Fruit fly (Drosophila melanogaster) whole organism, embryonic: ENCODE measurements around the gene Pax.

Experiments
- CG10274 ChIP-seq: fragments of 200-800 bp; sonication (Bioruptor generic); optimal IDR thresholded peaks from 3 replicates; lab custom pipeline; 2017; ENCODE audit warnings: missing biosample characterization, mild to moderate bottlenecking, missing genetic modification characterization
- CG11504 ChIP-seq: fragments of 200-800 bp; sonication (Bioruptor generic); optimal IDR thresholded peaks from 3 replicates; lab custom pipeline; 2019; ENCODE audit warnings: missing biosample characterization, mild to moderate bottlenecking, missing genetic modification characterization, moderate library complexity
- CG12299 ChIP-seq: fragments of 200-800 bp; sonication (Bioruptor generic); optimal IDR thresholded peaks from 2 replicates; lab custom pipeline; 2018; ENCODE audit warnings: missing biosample characterization, mild to moderate bottlenecking, missing genetic modification characterization
- CG14441 ChIP-seq: fragments of 200-800 bp; sonication (Bioruptor generic); IDR thresholded peaks from 2 replicates; pipeline ENCODE4 v1.3.6; 2022; ENCODE audit warnings: missing biosample characterization, missing genetic modification characterization
- CG17186 ChIP-seq: fragments of 200-800 bp; sonication (Bioruptor generic); optimal IDR thresholded peaks from 3 replicates; lab custom pipeline; 2017; ENCODE audit warnings: missing biosample characterization, missing genetic modification reagents, missing genetic modification characterization
- CG30431 ChIP-seq: fragments of 200-800 bp; sonication (Bioruptor generic); optimal IDR thresholded peaks from 2 replicates; lab custom pipeline; 2017; ENCODE audit warnings: missing biosample characterization, missing genetic modification characterization
- CG33213 ChIP-seq: fragments of 200-800 bp; sonication (Bioruptor generic); optimal IDR thresholded peaks from 3 replicates; lab custom pipeline; 2016; ENCODE audit warnings: missing biosample characterization, missing genetic modification characterization
- CG34376 ChIP-seq: fragments of 200-800 bp; sonication (Bioruptor generic); optimal IDR thresholded peaks from 2 replicates; lab custom pipeline; 2018; ENCODE audit warnings: missing biosample characterization, mild to moderate bottlenecking, missing genetic modification characterization
- CG4360 ChIP-seq: fragments of 200-800 bp; sonication (Bioruptor generic); IDR thresholded peaks from 2 replicates; pipeline ENCODE4 v1.3.6; 2022; ENCODE audit warnings: missing biosample characterization, missing genetic modification characterization
- CG6689 ChIP-seq: fragments of 200-800 bp; sonication (Bioruptor generic); IDR thresholded peaks from 2 replicates; pipeline ENCODE4 v1.3.6; 2022; ENCODE audit warnings: missing biosample characterization, missing genetic modification characterization
- CG9437 ChIP-seq: fragments of 200-800 bp; sonication (Bioruptor generic); optimal IDR thresholded peaks from 2 replicates; lab custom pipeline; 2018; ENCODE audit warnings: missing biosample characterization, mild to moderate bottlenecking, missing genetic modification characterization
- CTCF ChIP-seq: fragments of 200-800 bp; sonication (Bioruptor generic); optimal IDR thresholded peaks from 2 replicates; lab custom pipeline; 2017; ENCODE audit warnings: missing biosample characterization, mild to moderate bottlenecking, missing genetic modification characterization, moderate library complexity
- Dek ChIP-seq: fragments of 200-800 bp; sonication (Bioruptor generic); optimal IDR thresholded peaks from 3 replicates; lab custom pipeline; 2019; ENCODE audit warnings: missing biosample characterization, mild to moderate bottlenecking, missing genetic modification characterization, moderate library complexity
- Dll ChIP-seq: fragments of 200-800 bp; sonication (Bioruptor generic); IDR thresholded peaks from 4 replicates; pipeline ENCODE4 v1.3.6; 2022; ENCODE audit warnings: missing biosample characterization, missing genetic modification characterization; ENCODE audit not compliant: partially characterized antibody
- E2f1 ChIP-seq: fragments of 200-800 bp; sonication (Bioruptor generic); IDR thresholded peaks from 2 replicates; pipeline ENCODE4 v1.3.6; 2022; ENCODE audit warnings: missing biosample characterization, missing genetic modification characterization
- Ets97D ChIP-seq: fragments of 200-800 bp; sonication (Bioruptor generic); optimal IDR thresholded peaks from 3 replicates; lab custom pipeline; 2016; ENCODE audit warnings: missing biosample characterization, missing genetic modification characterization
- Fer2 ChIP-seq: fragments of 200-800 bp; sonication (Bioruptor generic); optimal IDR thresholded peaks from 2 replicates; lab custom pipeline; 2018; ENCODE audit warnings: missing biosample characterization, mild to moderate bottlenecking, missing genetic modification characterization, moderate library complexity
- HLH4C ChIP-seq: fragments of 200-800 bp; sonication (Bioruptor generic); IDR thresholded peaks from 3 replicates; pipeline ENCODE4 v1.3.6; 2022; ENCODE audit warnings: missing biosample characterization, missing genetic modification characterization; ENCODE audit not compliant: partially characterized antibody
- Lim3 ChIP-seq: fragments of 200-800 bp; sonication (Bioruptor generic); IDR thresholded peaks from 2 replicates; pipeline ENCODE4 v1.3.6; 2022; ENCODE audit warnings: missing biosample characterization, missing genetic modification characterization
- MESR4 ChIP-seq: fragments of 200-800 bp; sonication (Bioruptor generic); optimal IDR thresholded peaks from 2 replicates; lab custom pipeline; 2018; ENCODE audit warnings: missing biosample characterization, mild to moderate bottlenecking, missing genetic modification characterization, moderate library complexity
- Mes4 ChIP-seq: fragments of 200-800 bp; sonication (Bioruptor generic); optimal IDR thresholded peaks from 2 replicates; lab custom pipeline; 2016; ENCODE audit warnings: missing biosample characterization, missing genetic modification characterization
- Nf-YC ChIP-seq: fragments of 200-800 bp; optimal IDR thresholded peaks from 3 replicates; lab custom pipeline; 2019; ENCODE audit warnings: missing biosample characterization, mild to moderate bottlenecking, missing genetic modification characterization, moderate library complexity
- Oaz ChIP-seq: fragments of 200-800 bp; sonication (Bioruptor generic); IDR thresholded peaks from 2 replicates; pipeline ENCODE4 v1.3.6; 2022; ENCODE audit warnings: missing biosample characterization, missing genetic modification characterization
- Optix ChIP-seq: fragments of 200-800 bp; sonication (Bioruptor generic); IDR thresholded peaks from 3 replicates; pipeline ENCODE4 v1.3.6; 2022; ENCODE audit warnings: missing biosample characterization, missing genetic modification characterization
- Ptx1 ChIP-seq: fragments of 200-800 bp; sonication (Bioruptor generic); IDR thresholded peaks from 2 replicates; pipeline ENCODE4 v1.3.6; 2022; ENCODE audit warnings: missing biosample characterization, missing genetic modification characterization
- Ravus ChIP-seq: fragments of 200-800 bp; sonication (Bioruptor generic); IDR thresholded peaks from 2 replicates; pipeline ENCODE4 v1.3.6; 2022; ENCODE audit warnings: missing biosample characterization, missing genetic modification characterization
- Six4 ChIP-seq: fragments of 200-800 bp; sonication (Bioruptor generic); optimal IDR thresholded peaks from 2 replicates; lab custom pipeline; 2016; ENCODE audit warnings: missing biosample characterization, missing genetic modification characterization
- Sox100B ChIP-seq: fragments of 200-800 bp; sonication (Bioruptor generic); optimal IDR thresholded peaks from 3 replicates; lab custom pipeline; 2018; ENCODE audit warnings: missing biosample characterization, mild to moderate bottlenecking, missing genetic modification characterization
- Xbp1 ChIP-seq: fragments of 200-800 bp; sonication (Bioruptor generic); optimal IDR thresholded peaks from 3 replicates; lab custom pipeline; 2016; ENCODE audit warnings: missing biosample characterization, mild to moderate bottlenecking, missing genetic modification characterization
- bowl ChIP-seq: fragments of 200-800 bp; sonication (Bioruptor generic); IDR thresholded peaks from 2 replicates; pipeline ENCODE4 v1.3.6; 2022; ENCODE audit warnings: missing biosample characterization, missing genetic modification characterization
- cas ChIP-seq: fragments of 200-800 bp; sonication (Bioruptor generic); IDR thresholded peaks from 2 replicates; pipeline ENCODE4 v1.3.6; 2022; ENCODE audit warnings: missing biosample characterization, missing genetic modification characterization
- ci ChIP-seq: fragments of 200-800 bp; sonication (Bioruptor generic); IDR thresholded peaks from 3 replicates; pipeline ENCODE4 v1.3.6; 2022; ENCODE audit warnings: missing biosample characterization, missing genetic modification characterization
- croc ChIP-seq: fragments of 200-800 bp; sonication (Bioruptor generic); conservative IDR thresholded peaks from 3 replicates; pipeline ENCODE4 v1.3.6; 2022; ENCODE audit warnings: missing biosample characterization, missing genetic modification characterization
- da ChIP-seq: fragments of 200-800 bp; sonication (Bioruptor generic); optimal IDR thresholded peaks from 2 replicates; lab custom pipeline; 2016; ENCODE audit warnings: missing biosample characterization, missing genetic modification characterization
- dysf ChIP-seq: fragments of 200-800 bp; sonication (Bioruptor generic); IDR thresholded peaks from 3 replicates; pipeline ENCODE4 v1.3.6; 2022; ENCODE audit warnings: missing biosample characterization, missing genetic modification characterization
- emc ChIP-seq: fragments of 200-800 bp; sonication (Bioruptor generic); optimal IDR thresholded peaks from 2 replicates; lab custom pipeline; 2016; ENCODE audit warnings: missing biosample characterization, missing genetic modification characterization
- en ChIP-seq: fragments of 200-800 bp; sonication (Bioruptor generic); optimal IDR thresholded peaks from 2 replicates; lab custom pipeline; 2016; ENCODE audit warnings: missing biosample characterization, missing genetic modification characterization
- gcm ChIP-seq: fragments of 200-800 bp; sonication (Bioruptor generic); optimal IDR thresholded peaks from 2 replicates; lab custom pipeline; 2019; ENCODE audit warnings: missing biosample characterization, mild to moderate bottlenecking, missing genetic modification characterization, moderate library complexity
- gcm2 ChIP-seq: fragments of 200-800 bp; sonication (Bioruptor generic); optimal IDR thresholded peaks from 2 replicates; lab custom pipeline; 2016; ENCODE audit warnings: missing biosample characterization, missing genetic modification characterization
- h ChIP-seq: fragments of >200 bp; optimal IDR thresholded peaks from 2 replicates; lab custom pipeline; 2017
- ham ChIP-seq: fragments of 200-800 bp; sonication (Bioruptor generic); IDR thresholded peaks from 2 replicates; pipeline ENCODE4 v1.3.6; 2022; ENCODE audit warnings: missing biosample characterization, missing genetic modification characterization
- inv ChIP-seq: fragments of 200-800 bp; sonication (Bioruptor generic); IDR thresholded peaks from 2 replicates; pipeline ENCODE4 v1.3.6; 2022; ENCODE audit warnings: missing biosample characterization, missing genetic modification characterization; ENCODE audit not compliant: partially characterized antibody
- mirr ChIP-seq: fragments of 200-800 bp; sonication (Bioruptor generic); optimal IDR thresholded peaks from 3 replicates; lab custom pipeline; 2018; ENCODE audit warnings: missing biosample characterization, mild to moderate bottlenecking, missing genetic modification characterization
- nau ChIP-seq: fragments of 200-800 bp; sonication (Bioruptor generic); optimal IDR thresholded peaks from 3 replicates; lab custom pipeline; 2017; ENCODE audit warnings: missing biosample characterization, mild to moderate bottlenecking, missing genetic modification characterization, missing genetic modification reagents
- org-1 ChIP-seq: fragments of 200-800 bp; sonication (Bioruptor generic); optimal IDR thresholded peaks from 2 replicates; lab custom pipeline; 2017; ENCODE audit warnings: missing biosample characterization, missing genetic modification characterization
- phol ChIP-seq: fragments of 200-800 bp; sonication (Bioruptor generic); optimal IDR thresholded peaks from 3 replicates; lab custom pipeline; 2018; ENCODE audit warnings: missing biosample characterization, mild to moderate bottlenecking, missing genetic modification characterization, moderate library complexity
- pita ChIP-seq: fragments of 200-800 bp; sonication (Bioruptor generic); optimal IDR thresholded peaks from 2 replicates; lab custom pipeline; 2017; ENCODE audit warnings: missing biosample characterization, mild to moderate bottlenecking, missing genetic modification characterization
- sisA ChIP-seq: fragments of 200-800 bp; sonication (Bioruptor generic); IDR thresholded peaks from 2 replicates; pipeline ENCODE4 v1.3.6; 2022; ENCODE audit warnings: missing biosample characterization, missing genetic modification characterization
- sug ChIP-seq: fragments of 200-800 bp; optimal IDR thresholded peaks from 2 replicates; lab custom pipeline; 2019; ENCODE audit warnings: missing biosample characterization, mild to moderate bottlenecking, missing genetic modification characterization, moderate library complexity
- ttk ChIP-seq: fragments of 200-800 bp; sonication (Bioruptor generic); IDR thresholded peaks from 2 replicates; pipeline ENCODE4 v2.1.2; 2022; ENCODE audit warnings: missing biosample characterization, missing genetic modification characterization
- tup ChIP-seq: fragments of 200-800 bp; sonication (Bioruptor generic); optimal IDR thresholded peaks from 2 replicates; lab custom pipeline; 2016; ENCODE audit warnings: missing biosample characterization, mild to moderate bottlenecking, missing genetic modification characterization, moderate library complexity
- twi ChIP-seq: fragments of 200-800 bp; optimal IDR thresholded peaks from 2 replicates; lab custom pipeline; 2019; ENCODE audit warnings: missing biosample characterization, mild to moderate bottlenecking, missing genetic modification characterization, moderate library complexity
- wor ChIP-seq: fragments of 200-800 bp; sonication (Bioruptor generic); IDR thresholded peaks from 2 replicates; pipeline ENCODE4 v1.3.6; 2022; ENCODE audit warnings: missing biosample characterization, missing genetic modification characterization

Gene Pax

dm6 chr2L:19358017-19358471 is 68.4 kb downstream of the Pax start (continued):
- TF ChIP-seq CG4360 (GFP tag; lab: Robert Waterston, UW) (peak; percentile 70), Ravus (no peak), CG33213 (GFP tag; lab: Kevin White, UChicago) (peak; percentile 50), gcm2 (GFP tag; lab: Kevin White, UChicago) (peak; percentile 2), Lim3 (GFP tag; lab: Robert Waterston, UW) (no peak), Ets97D (GFP tag; lab: Kevin White, UChicago) (peak; percentile 10), Sox100B (GFP tag; lab: Kevin White, UChicago) (peak; percentile 71), croc (GFP tag; lab: Robert Waterston, UW) (no peak; the same call in 2 of the 3 replicates), h (lab: Kevin White, UChicago) (no peak), CG14441 (GFP tag; lab: Robert Waterston, UW) (0 out of 2 replicates have a peak, but pooled peaks have one; percentile 36), Fer2 (tag; lab: Kevin White, UChicago) (no peak), ttk (no peak), Optix (peak; percentile 49; the same call in 2 of the 3 replicates), wor (GFP tag; lab: Robert Waterston, UW) (peak; percentile 31), HLH4C (no peak), bowl (GFP tag; lab: Robert Waterston, UW) (no peak), phol (peak; percentile 57), mirr (GFP tag; lab: Kevin White, UChicago) (no peak), emc (no peak), Dek (tag; lab: Kevin White, UChicago) (no peak), E2f1 (GFP tag; lab: Robert Waterston, UW) (0 out of 2 replicates have a peak, but pooled peaks have one; percentile 26), Ptx1 (peak; percentile 52), sug (no peak), Six4 (peak; percentile 6), CG9437 (peak; percentile 6), pita (GFP tag; lab: Kevin White, UChicago) (no peak), CG12299 (tag; lab: Kevin White, UChicago) (no peak), Xbp1 (GFP tag; lab: Kevin White, UChicago) (peak; percentile 70), CG11504 (tag; lab: Kevin White, UChicago) (peak; percentile 62), Nf-YC (tag; lab: Kevin White, UChicago) (no peak), CG30431 (GFP tag; lab: Kevin White, UChicago) (peak; percentile 58), ci (peak; percentile 74; the same call in 1 of the 3 replicates), cas (no peak), CG34376 (GFP tag; lab: Kevin White, UChicago) (no peak), CG17186 (GFP tag; lab: Kevin White, UChicago) (no peak), tup (no peak), dysf (GFP tag; lab: Robert Waterston, UW) (0 out of 3 replicates have a peak, but pooled peaks have one; percentile 30), twi (tag; lab: Kevin White, UChicago) (peak; percentile 63), ham (GFP tag; lab: Robert Waterston, UW) (no peak), CG10274 (GFP tag; lab: Kevin White, UChicago) (no peak), Dll (GFP tag; lab: Robert Waterston, UW) (no peak), inv (GFP tag; lab: Robert Waterston, UW) (no peak), da (peak; percentile 37), org-1 (GFP tag; lab: Kevin White, UChicago) (peak; percentile 52), MESR4 (GFP tag; lab: Kevin White, UChicago) (no peak), Oaz (no peak), gcm (GFP tag; lab: Kevin White, UChicago) (no peak), Mes4 (GFP tag; lab: Kevin White, UChicago) (peak; percentile 53), CTCF (peak; percentile 15), en (GFP tag; lab: Kevin White, UChicago) (no peak), nau (GFP tag; lab: Kevin White, UChicago) (peak; percentile 33), CG6689 (GFP tag; lab: Robert Waterston, UW) (peak; percentile 58), sisA (GFP tag; lab: Robert Waterston, UW) (peak; percentile 73)
